Fruit fly (Drosophila melanogaster) whole organism, wandering third instar larva: Measurements from ENCODE around the gene Nedd4.
A peak's percentile ranks its signal among the peaks of the same experiment; 100 is the strongest.

Experiments
- Abd-B ChIP-seq: fragments of >200 bp; optimal IDR thresholded peaks from 2 replicates; lab custom pipeline; 2017; ENCODE audit warnings: missing biosample characterization, missing genetic modification characterization
- CG32264 ChIP-seq: fragments of 200-800 bp; sonication (Bioruptor generic); optimal IDR thresholded peaks from 2 replicates; lab custom pipeline; 2016; ENCODE audit warnings: missing biosample characterization, missing genetic modification characterization
- CG9705 ChIP-seq: fragments of 200-800 bp; sonication (Bioruptor generic); optimal IDR thresholded peaks from 2 replicates; lab custom pipeline; 2018; ENCODE audit warnings: missing biosample characterization, mild to moderate bottlenecking, missing genetic modification characterization
- CrebA ChIP-seq: fragments of 200-800 bp; sonication (Bioruptor generic); optimal IDR thresholded peaks from 2 replicates; lab custom pipeline; 2016; ENCODE audit warnings: missing biosample characterization, mild to moderate bottlenecking, missing genetic modification characterization, borderline replicate concordance
- Dfd ChIP-seq: fragments of >200 bp; optimal IDR thresholded peaks from 2 replicates; lab custom pipeline; 2017; ENCODE audit warnings: missing biosample characterization, missing genetic modification characterization
- Dif ChIP-seq: fragments of 200-275, 200-300 bp; sonication (Bioruptor generic); optimal IDR thresholded peaks from 2 replicates; lab custom pipeline; 2018; ENCODE audit warnings: missing biosample characterization, missing genetic modification characterization; ENCODE audit not compliant: partially characterized antibody
- GATAd ChIP-seq: sonication (Bioruptor generic); optimal IDR thresholded peaks from 2 replicates; lab custom pipeline; 2016; ENCODE audit warnings: missing biosample characterization, missing genetic modification characterization
- HLH106 ChIP-seq: fragments of 200-800 bp; optimal IDR thresholded peaks from 3 replicates; lab custom pipeline; 2019; ENCODE audit warnings: missing biosample characterization, mild to moderate bottlenecking, missing genetic modification characterization, moderate library complexity
- Hnf4 ChIP-seq: fragments of 200-800 bp; sonication (Bioruptor generic); optimal IDR thresholded peaks from 2 replicates; lab custom pipeline; 2016; ENCODE audit warnings: missing biosample characterization, mild to moderate bottlenecking, missing genetic modification characterization
- Hr78 ChIP-seq: fragments of >200 bp; optimal IDR thresholded peaks from 2 replicates; lab custom pipeline; 2017; ENCODE audit warnings: missing biosample characterization, missing genetic modification characterization
- Hr83 ChIP-seq: fragments of 200-300 bp; sonication (Bioruptor generic); optimal IDR thresholded peaks from 2 replicates; lab custom pipeline; 2016; ENCODE audit warnings: missing biosample characterization, mild to moderate bottlenecking, missing genetic modification characterization, moderate library complexity; ENCODE audit not compliant: poor library complexity, severe bottlenecking
- Jra ChIP-seq: sonication (Bioruptor generic); optimal IDR thresholded peaks from 2 replicates; lab custom pipeline; 2016; ENCODE audit warnings: missing biosample characterization, missing genetic modification characterization
- Mio ChIP-seq: sonication (Bioruptor generic); optimal IDR thresholded peaks from 2 replicates; lab custom pipeline; 2016; ENCODE audit warnings: missing biosample characterization, missing genetic modification characterization
- Myc ChIP-seq: fragments of >200 bp; optimal IDR thresholded peaks from 2 replicates; lab custom pipeline; 2017
- N ChIP-seq: fragments of >200 bp; optimal IDR thresholded peaks from 2 replicates; lab custom pipeline; 2018; ENCODE audit warnings: missing biosample characterization, missing external identifiers, missing genetic modification characterization
- OdsH ChIP-seq: fragments of 200-800 bp; sonication (Bioruptor generic); optimal IDR thresholded peaks from 2 replicates; lab custom pipeline; 2016; ENCODE audit warnings: missing biosample characterization, mild to moderate bottlenecking, missing genetic modification characterization
- Rel ChIP-seq, 2 experiments: fragments of 200-800 bp; sonication (Bioruptor generic) in 1 of 2; optimal IDR thresholded peaks; 2 replicates in 1 of 2; 3 replicates in 1 of 2; lab custom pipeline; 2016 to 2019; ENCODE audit warnings: mild to moderate bottlenecking in 2 of 2, missing biosample characterization in 2 of 2, missing genetic modification characterization in 2 of 2, moderate library complexity in 1 of 2
- Sp1 ChIP-seq: fragments of 200-800 bp; sonication (Bioruptor generic); optimal IDR thresholded peaks from 3 replicates; lab custom pipeline; 2019; ENCODE audit warnings: missing biosample characterization, mild to moderate bottlenecking, missing genetic modification characterization, moderate library complexity
- Vsx2 ChIP-seq: fragments of 200-300, 225-300 bp; sonication (Bioruptor generic); optimal IDR thresholded peaks from 2 replicates; lab custom pipeline; 2018; ENCODE audit warnings: missing biosample characterization, missing genetic modification characterization; ENCODE audit not compliant: partially characterized antibody
- br ChIP-seq: fragments of 200-800 bp; sonication (Bioruptor generic); optimal IDR thresholded peaks from 2 replicates; lab custom pipeline; 2016; ENCODE audit warnings: missing biosample characterization, missing genetic modification characterization
- brk ChIP-seq: fragments of 200-800 bp; sonication (Bioruptor generic); optimal IDR thresholded peaks from 2 replicates; lab custom pipeline; 2016; ENCODE audit warnings: missing biosample characterization, mild to moderate bottlenecking, missing genetic modification characterization
- dl ChIP-seq, 2 experiments: fragments of 175-275, 200-275 bp in 1 of 2; fragments of 200-275 bp in 1 of 2; sonication (Bioruptor generic); optimal IDR thresholded peaks; lab custom pipeline; 2018; ENCODE audit warnings: mild to moderate bottlenecking in 2 of 2, missing biosample characterization in 2 of 2, missing genetic modification characterization in 2 of 2, moderate library complexity in 2 of 2; ENCODE audit not compliant: partially characterized antibody in 2 of 2, insufficient read depth in 1 of 2
- dmrt93B ChIP-seq: fragments of 200-800 bp; sonication (Bioruptor generic); optimal IDR thresholded peaks from 2 replicates; lab custom pipeline; 2018; ENCODE audit warnings: missing biosample characterization, mild to moderate bottlenecking, missing genetic modification characterization
- dsf ChIP-seq: sonication (Bioruptor generic); optimal IDR thresholded peaks from 2 replicates; lab custom pipeline; 2016; ENCODE audit warnings: missing biosample characterization, missing genetic modification characterization, borderline replicate concordance
- ey ChIP-seq: fragments of 200-800 bp; sonication (Bioruptor generic); optimal IDR thresholded peaks from 2 replicates; lab custom pipeline; 2016; ENCODE audit warnings: missing biosample characterization, missing genetic modification characterization
- foxo ChIP-seq, 2 experiments: fragments of 200-800 bp; sonication (Bioruptor generic); optimal IDR thresholded peaks; 2 replicates in 1 of 2; 3 replicates in 1 of 2; lab custom pipeline; 2016 to 2017; ENCODE audit warnings: missing biosample characterization in 2 of 2, missing genetic modification characterization in 2 of 2
- fru ChIP-seq: fragments of 200-800 bp; sonication (Bioruptor generic); optimal IDR thresholded peaks from 3 replicates; lab custom pipeline; 2016; ENCODE audit warnings: missing biosample characterization, mild to moderate bottlenecking, missing genetic modification characterization
- h ChIP-seq: fragments of 200-800 bp; sonication (Bioruptor generic); optimal IDR thresholded peaks from 3 replicates; lab custom pipeline; 2016; ENCODE audit warnings: missing biosample characterization, mild to moderate bottlenecking, missing genetic modification characterization
- jim ChIP-seq: fragments of 175-275, 200-325 bp; sonication (Bioruptor generic); optimal IDR thresholded peaks from 2 replicates; lab custom pipeline; 2016; ENCODE audit warnings: missing biosample characterization, mild to moderate bottlenecking, missing genetic modification characterization
- lola ChIP-seq: fragments of >200 bp; optimal IDR thresholded peaks from 2 replicates; lab custom pipeline; 2017; ENCODE audit warnings: missing biosample characterization, missing genetic modification characterization
- pan ChIP-seq: fragments of >200 bp; optimal IDR thresholded peaks from 2 replicates; lab custom pipeline; 2017
- psq ChIP-seq: fragments of 200-800 bp; sonication (Bioruptor generic); optimal IDR thresholded peaks from 3 replicates; lab custom pipeline; 2017; ENCODE audit warnings: missing biosample characterization, mild to moderate bottlenecking, missing genetic modification characterization, moderate library complexity
- rgr ChIP-seq: fragments of 200-800 bp; sonication (Bioruptor generic); optimal IDR thresholded peaks from 3 replicates; lab custom pipeline; 2016; ENCODE audit warnings: missing biosample characterization, mild to moderate bottlenecking, missing genetic modification characterization
- sage ChIP-seq: fragments of 200-800 bp; sonication (Bioruptor generic); optimal IDR thresholded peaks from 2 replicates; lab custom pipeline; 2016; ENCODE audit warnings: missing biosample characterization, mild to moderate bottlenecking, missing genetic modification characterization
- sv ChIP-seq: fragments of 200-800 bp; sonication (Bioruptor generic); optimal IDR thresholded peaks from 3 replicates; lab custom pipeline; 2016; ENCODE audit warnings: missing biosample characterization, missing genetic modification characterization
- tai ChIP-seq: sonication (Bioruptor generic); optimal IDR thresholded peaks from 2 replicates; lab custom pipeline; 2016; ENCODE audit warnings: missing biosample characterization, missing genetic modification characterization
- usp ChIP-seq: fragments of >200 bp; optimal IDR thresholded peaks from 2 replicates; lab custom pipeline; 2017; ENCODE audit warnings: missing biosample characterization, missing genetic modification characterization
- woc ChIP-seq: sonication (Bioruptor generic); optimal IDR thresholded peaks from 2 replicates; lab custom pipeline; 2016; ENCODE audit warnings: missing biosample characterization, mild to moderate bottlenecking, missing genetic modification characterization

Gene Nedd4

dm6 chr3L:17502235-17502634 lies 27.6 kb upstream of the Nedd4 start (continued):
- TF ChIP-seq woc (GFP tag; lab: Kevin White, UChicago) (peak; percentile 81), HLH106 (tag; lab: Kevin White, UChicago) (peak; percentile 78), Rel (GFP tag; optimal IDR thresholded peaks at IDR 0.05; lab: Kevin White, UChicago) (peak; percentile 62), Rel (tag; optimal IDR thresholded peaks at IDR 0.05; lab: Kevin White, UChicago) (no peak), Jra (GFP tag; lab: Kevin White, UChicago) (peak; percentile 43), Dif (GFP tag; lab: Kevin White, UChicago) (no peak), Hnf4 (peak; percentile 62), Sp1 (peak; percentile 74), Hr83 (peak; percentile 33), Dfd (no peak)

dm6 chr3L:17504538-17504937 lies 25.3 kb upstream of the Nedd4 start:
- TF ChIP-seq h, result no peak
- TF ChIP-seq Vsx2 (GFP tag; lab: Kevin White, UChicago), result no peak
- no peak for TF ChIP-seq Jra (GFP tag; lab: Kevin White, UChicago)
- TF ChIP-seq jim (GFP tag; lab: Kevin White, UChicago), result no peak
- no peak for TF ChIP-seq Abd-B
- TF ChIP-seq fru (GFP tag; lab: Kevin White, UChicago), result no peak
- TF ChIP-seq sv, result no peak
- TF ChIP-seq CG32264 (GFP tag; lab: Kevin White, UChicago), result no peak
- TF ChIP-seq usp (GFP tag; lab: Kevin White, UChicago), result no peak
- no peak for TF ChIP-seq dmrt93B (GFP tag; lab: Kevin White, UChicago)
- TF ChIP-seq CG9705 (GFP tag; lab: Kevin White, UChicago), result no peak
- no peak for TF ChIP-seq foxo (GFP tag; optimal IDR thresholded peaks at IDR 0.05; lab: Kevin White, UChicago)
- no peak for TF ChIP-seq Hnf4
- TF ChIP-seq rgr (GFP tag; lab: Kevin White, UChicago), result no peak
- no peak for TF ChIP-seq br
- no peak for TF ChIP-seq Rel (GFP tag; optimal IDR thresholded peaks at IDR 0.05; lab: Kevin White, UChicago)
- TF ChIP-seq Rel (tag; optimal IDR thresholded peaks at IDR 0.05; lab: Kevin White, UChicago), result no peak
- no peak for TF ChIP-seq Hr83
- no peak for TF ChIP-seq dsf
- no peak for TF ChIP-seq pan (lab: Kevin White, UChicago)
- no peak for TF ChIP-seq Myc

- TF ChIP-seq dl (GFP tag; optimal IDR thresholded peaks at IDR 0.05; lab: Kevin White, UChicago; ENCODE audit: insufficient read depth in 1 of 2, partially characterized antibody in 2 of 2) (no peak), Jra (GFP tag; lab: Kevin White, UChicago) (no peak), h (peak; percentile 79), usp (GFP tag; lab: Kevin White, UChicago) (no peak), Vsx2 (GFP tag; lab: Kevin White, UChicago) (no peak), CG32264 (GFP tag; lab: Kevin White, UChicago) (no peak), foxo (GFP tag; optimal IDR thresholded peaks at IDR 0.05; lab: Kevin White, UChicago) (peak in 1 of 2 experiments; percentile 81), CrebA (GFP tag; lab: Kevin White, UChicago) (no peak), Sp1 (peak; percentile 71), pan (lab: Kevin White, UChicago) (no peak), Mio (no peak), fru (GFP tag; lab: Kevin White, UChicago) (peak; percentile 73), GATAd (GFP tag; lab: Kevin White, UChicago) (no peak), woc (GFP tag; lab: Kevin White, UChicago) (no peak), lola (GFP tag; lab: Kevin White, UChicago) (no peak), brk (no peak), Abd-B (no peak), rgr (GFP tag; lab: Kevin White, UChicago) (peak; percentile 67), HLH106 (tag; lab: Kevin White, UChicago) (peak; percentile 69), tai (GFP tag; lab: Kevin White, UChicago) (no peak), jim (GFP tag; lab: Kevin White, UChicago) (no peak), Rel (GFP tag; optimal IDR thresholded peaks at IDR 0.05; lab: Kevin White, UChicago) (no peak), Rel (tag; optimal IDR thresholded peaks at IDR 0.05; lab: Kevin White, UChicago) (peak; percentile 14), psq (peak; percentile 72), OdsH (GFP tag; lab: Kevin White, UChicago) (peak; percentile 76), ey (GFP tag; lab: Kevin White, UChicago) (peak; percentile 77), Myc (no peak), sage (GFP tag; lab: Kevin White, UChicago) (no peak), Hnf4 (no peak), sv (no peak), Dfd (no peak), N (GFP tag; lab: Kevin White, UChicago) (no peak), br (peak; percentile 54), Dif (GFP tag; lab: Kevin White, UChicago) (no peak), dsf (no peak), CG9705 (GFP tag; lab: Kevin White, UChicago) (no peak), Hr78 (no peak), Hr83 (no peak), dmrt93B (GFP tag; lab: Kevin White, UChicago) (peak; percentile 31)
Measured at dm6 chr3L:17506005-17506760, 23.7 kb upstream of the Nedd4 start.
